Worm (Caenorhabditis elegans) whole organism, L1 larva: ENCODE data around the gene R05D3.3.

Experiments used
- blmp-1 ChIP-seq: fragments of 150-350 bp; optimal IDR thresholded peaks from 2 replicates; lab custom pipeline; 2014; ENCODE audit warnings: missing biosample characterization, missing genetic modification characterization
- fkh-10 ChIP-seq: sonication (generic microtip); optimal IDR thresholded peaks from 2 replicates; lab custom pipeline; 2017; ENCODE audit warnings: missing biosample characterization, missing genetic modification reagents, missing genetic modification characterization
- lsy-2 ChIP-seq, 2 experiments: fragments of 150-350 bp; optimal IDR thresholded peaks; 2 replicates each; lab custom pipeline; 2014; ENCODE audit warnings: missing biosample characterization in 2 of 2, missing genetic modification characterization in 2 of 2
- nhr-76 ChIP-seq: sonication (generic microtip); optimal IDR thresholded peaks from 2 replicates; lab custom pipeline; 2017; ENCODE audit warnings: missing biosample characterization, missing genetic modification characterization
- snpc-4 ChIP-seq: fragments of 150-350 bp; optimal IDR thresholded peaks from 2 replicates; lab custom pipeline; 2014; ENCODE audit warnings: missing biosample characterization, missing genetic modification characterization
- ztf-11 ChIP-seq, 2 experiments: sonication (generic microtip); optimal IDR thresholded peaks; 2 replicates each; lab custom pipeline; 2016 to 2017; ENCODE audit warnings: missing genetic modification characterization in 2 of 2, missing biosample characterization in 1 of 2, missing compliant biosample characterization in 1 of 2

DNA sequence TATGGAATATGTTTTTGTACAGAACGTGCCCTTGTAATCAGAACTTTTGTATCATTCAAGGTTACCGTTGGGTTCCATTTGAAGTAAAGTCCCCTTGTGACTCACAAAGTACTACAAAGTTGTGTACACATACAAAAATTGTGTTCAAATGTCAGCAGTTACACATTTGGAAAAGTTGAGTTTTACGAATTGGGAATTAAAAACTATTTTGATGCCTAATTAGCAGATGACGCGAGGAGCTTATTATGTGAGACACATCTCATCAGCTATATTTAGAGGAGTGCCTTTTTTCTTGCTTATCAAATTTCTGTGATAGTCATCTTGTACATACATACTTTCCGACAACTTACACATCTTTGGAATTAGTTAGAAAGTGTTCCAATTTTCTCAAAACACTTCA lies 49.7 kb downstream of the R05D3.3 start:
- TF ChIP-seq ztf-11 (tag; optimal IDR thresholded peaks at IDR 0.05; lab: Kevin White, UChicago) (no peak), lsy-2 (tag; optimal IDR thresholded peaks at IDR 0.05; lab: Kevin White, UChicago) (no peak), blmp-1 (no peak), nhr-76 (no peak), snpc-4 (tag; lab: Kevin White, UChicago) (no peak), fkh-10 (GFP tag; lab: Kevin White, UChicago) (no peak)
